Worm (Caenorhabditis elegans): ENCODE data around the gene timm-17B.1.
"Not testable (repeated sequence)": the region's sequence is repeated elsewhere in the genome, so short reads cannot be mapped to it uniquely, and the experiment has no call there.

DNA sequence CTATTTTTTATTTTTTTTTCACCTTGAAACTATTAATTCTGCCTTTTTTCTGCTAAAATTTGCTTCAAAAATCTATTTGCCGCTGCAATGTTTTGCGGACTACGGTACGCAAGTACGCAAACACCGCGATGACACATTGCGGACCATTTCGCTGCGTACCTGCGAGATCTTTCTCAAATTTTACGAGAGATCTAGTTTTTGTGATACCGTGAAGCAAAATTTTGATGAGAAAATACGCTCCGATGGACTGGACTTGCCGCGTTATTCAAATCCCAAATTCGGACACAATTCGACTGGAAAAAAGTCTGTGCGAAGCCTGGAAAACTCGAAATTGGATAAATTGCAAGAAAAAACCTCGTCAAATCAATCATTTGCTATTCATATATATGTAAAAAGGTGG lies 24.8 kb downstream of the timm-17B.1 start:
- not testable (repeated sequence) for TF ChIP-seq unc-62 (GFP tag; optimal IDR thresholded peaks at IDR 0.05); nhr-28 (tag; optimal IDR thresholded peaks at IDR 0.05)

Data from whole organism, L3 larva.